Worm (Caenorhabditis elegans) whole organism, L1 larva: ENCODE results near the gene ptr-24.

Source experiments
- Y116A8C.19 ChIP-seq: sonication (generic microtip); optimal IDR thresholded peaks from 2 replicates; lab custom pipeline; 2016; ENCODE audit warnings: missing compliant biosample characterization, missing genetic modification characterization, borderline replicate concordance
- aha-1 ChIP-seq: fragments of 150-350 bp; optimal IDR thresholded peaks from 2 replicates; lab custom pipeline; 2014; ENCODE audit warnings: missing biosample characterization, missing genetic modification characterization
- aly-2 ChIP-seq: fragments of 150-350 bp; optimal IDR thresholded peaks from 2 replicates; lab custom pipeline; 2014; ENCODE audit warnings: missing biosample characterization, missing genetic modification characterization
- blmp-1 ChIP-seq: fragments of 150-350 bp; optimal IDR thresholded peaks from 2 replicates; lab custom pipeline; 2014; ENCODE audit warnings: missing biosample characterization, missing genetic modification characterization
- ceh-63 ChIP-seq: fragments of 200-800 bp; sonication (Bioruptor generic); optimal IDR thresholded peaks from 2 replicates; lab custom pipeline; 2018; ENCODE audit warnings: mild to moderate bottlenecking, missing genetic modification characterization, missing compliant biosample characterization
- ceh-88 ChIP-seq: fragments of 200-800 bp; sonication (Bioruptor generic); IDR thresholded peaks from 2 replicates; pipeline ENCODE4 v1.3.6; 2022; ENCODE audit warnings: missing genetic modification characterization, missing compliant biosample characterization
- ceh-90 ChIP-seq: sonication (generic microtip); optimal IDR thresholded peaks from 2 replicates; lab custom pipeline; 2016; ENCODE audit warnings: missing genetic modification characterization, missing compliant biosample characterization
- ces-1 ChIP-seq: fragments of 150-350 bp; optimal IDR thresholded peaks from 2 replicates; lab custom pipeline; 2014; ENCODE audit warnings: missing biosample characterization, missing genetic modification reagents, missing genetic modification characterization
- dsc-1 ChIP-seq: sonication (generic microtip); optimal IDR thresholded peaks from 2 replicates; lab custom pipeline; 2016; ENCODE audit warnings: mild to moderate bottlenecking, missing genetic modification characterization, missing compliant biosample characterization
- egl-13 ChIP-seq: sonication (generic microtip); optimal IDR thresholded peaks from 2 replicates; lab custom pipeline; 2016; ENCODE audit warnings: missing genotype, missing genetic modification reagents, missing genetic modification characterization, missing compliant biosample characterization
- ets-5 ChIP-seq: fragments of 200-800 bp; sonication (Bioruptor generic); IDR thresholded peaks from 2 replicates; pipeline ENCODE4 v1.3.6; 2022; ENCODE audit warnings: missing genetic modification characterization, missing compliant biosample characterization
- fkh-10 ChIP-seq: sonication (generic microtip); optimal IDR thresholded peaks from 2 replicates; lab custom pipeline; 2017; ENCODE audit warnings: missing biosample characterization, missing genetic modification reagents, missing genetic modification characterization
- fos-1 ChIP-seq: fragments of 150-350 bp; optimal IDR thresholded peaks from 2 replicates; lab custom pipeline; 2014; ENCODE audit warnings: missing biosample characterization, missing genetic modification characterization
- hlh-17 ChIP-seq: fragments of 200-800 bp; sonication (Bioruptor generic); optimal IDR thresholded peaks from 2 replicates; lab custom pipeline; 2018; ENCODE audit warnings: missing genetic modification characterization, mild to moderate bottlenecking, missing compliant biosample characterization, moderate library complexity, borderline replicate concordance
- hlh-4 ChIP-seq: sonication (generic microtip); optimal IDR thresholded peaks from 2 replicates; lab custom pipeline; 2016; ENCODE audit warnings: mild to moderate bottlenecking, missing genetic modification characterization, missing compliant biosample characterization
- hpl-2 ChIP-seq: fragments of 150-350 bp; optimal IDR thresholded peaks from 2 replicates; lab custom pipeline; 2014; ENCODE audit warnings: missing biosample characterization, missing genetic modification reagents, missing genetic modification characterization
- irx-1 ChIP-seq: sonication (generic microtip); optimal IDR thresholded peaks from 2 replicates; lab custom pipeline; 2016; ENCODE audit warnings: missing genetic modification characterization, missing compliant biosample characterization
- isw-1 ChIP-seq: fragments of 200-800 bp; sonication (Bioruptor generic); IDR thresholded peaks from 2 replicates; pipeline ENCODE4 v1.3.6; 2022; ENCODE audit warnings: missing genetic modification characterization, missing compliant biosample characterization
- lin-13 ChIP-seq: fragments of 150-350 bp; optimal IDR thresholded peaks from 2 replicates; lab custom pipeline; 2014; ENCODE audit warnings: missing biosample characterization, missing genetic modification reagents, missing genetic modification characterization
- lin-14 ChIP-seq: fragments of 200-800 bp; sonication (Bioruptor generic); optimal IDR thresholded peaks from 2 replicates; lab custom pipeline; 2018; ENCODE audit warnings: mild to moderate bottlenecking, missing genetic modification characterization, moderate library complexity, missing compliant biosample characterization
- lin-15B ChIP-seq: fragments of 150-350 bp; sonication (generic microtip); optimal IDR thresholded peaks from 3 replicates; lab custom pipeline; 2014; ENCODE audit warnings: missing biosample characterization, missing genetic modification characterization
- lin-35 ChIP-seq, 2 experiments: fragments of 150-350 bp; optimal IDR thresholded peaks; 2 replicates each; lab custom pipeline; 2014; ENCODE audit warnings: missing biosample characterization in 2 of 2, missing genetic modification characterization in 2 of 2, missing genetic modification reagents in 2 of 2
- lin-39 ChIP-seq: fragments of 150-350 bp; optimal IDR thresholded peaks from 2 replicates; lab custom pipeline; 2014; ENCODE audit warnings: missing biosample characterization, missing genetic modification reagents, missing genetic modification characterization
- lir-3 ChIP-seq: sonication (generic microtip); optimal IDR thresholded peaks from 2 replicates; lab custom pipeline; 2016; ENCODE audit warnings: mild to moderate bottlenecking, missing genetic modification characterization, moderate library complexity, missing compliant biosample characterization; ENCODE audit not compliant: poor library complexity
- lsy-2 ChIP-seq, 2 experiments: fragments of 150-350 bp; optimal IDR thresholded peaks; 2 replicates each; lab custom pipeline; 2014; ENCODE audit warnings: missing biosample characterization in 2 of 2, missing genetic modification characterization in 2 of 2
- mab-9 ChIP-seq: fragments of 200-800 bp; sonication (Bioruptor generic); IDR thresholded peaks from 2 replicates; pipeline ENCODE4 v1.3.6; 2022; ENCODE audit warnings: missing genetic modification reagents, missing genetic modification characterization, missing compliant biosample characterization
- mdl-1 ChIP-seq, 2 experiments: fragments of 150-350 bp; optimal IDR thresholded peaks; 2 replicates each; lab custom pipeline; 2014 to 2017; ENCODE audit warnings: missing biosample characterization in 2 of 2, missing genetic modification characterization in 2 of 2, inconsistent platforms in 1 of 2
- mef-2 ChIP-seq: fragments of 150-350 bp; optimal IDR thresholded peaks from 2 replicates; lab custom pipeline; 2014; ENCODE audit warnings: missing biosample characterization, missing genetic modification characterization
- mep-1 ChIP-seq: fragments of 150-350 bp; optimal IDR thresholded peaks from 2 replicates; lab custom pipeline; 2014; ENCODE audit warnings: missing biosample characterization, missing genetic modification characterization
- nhr-19 ChIP-seq: fragments of 200-800 bp; sonication (Bioruptor generic); conservative IDR thresholded peaks from 2 replicates; pipeline ENCODE4 v1.3.6; 2022; ENCODE audit warnings: missing genetic modification characterization, missing compliant biosample characterization
- nhr-20 ChIP-seq: sonication (generic microtip); optimal IDR thresholded peaks from 2 replicates; lab custom pipeline; 2016; ENCODE audit warnings: mild to moderate bottlenecking, missing genetic modification characterization, missing compliant biosample characterization
- nhr-237 ChIP-seq: fragments of 150-350 bp; optimal IDR thresholded peaks from 2 replicates; lab custom pipeline; 2014; ENCODE audit warnings: missing biosample characterization, missing genetic modification characterization
- nhr-71 ChIP-seq: sonication (generic microtip); optimal IDR thresholded peaks from 2 replicates; lab custom pipeline; 2016; ENCODE audit warnings: mild to moderate bottlenecking, missing genetic modification characterization, moderate library complexity, missing compliant biosample characterization
- nhr-77 ChIP-seq: fragments of 150-350 bp; optimal IDR thresholded peaks from 2 replicates; lab custom pipeline; 2014; ENCODE audit warnings: missing biosample characterization, missing genetic modification characterization
- nhr-84 ChIP-seq: sonication (generic microtip); optimal IDR thresholded peaks from 2 replicates; lab custom pipeline; 2017; ENCODE audit warnings: missing biosample characterization, missing genetic modification characterization
- nhr-85 ChIP-seq: sonication (generic microtip); peaks from one replicate; lab custom pipeline; 2016; ENCODE audit warnings: missing genetic modification characterization, inconsistent platforms, missing compliant biosample characterization
- pqm-1 ChIP-seq: sonication (generic microtip); optimal IDR thresholded peaks from 3 replicates; lab custom pipeline; 2017; ENCODE audit warnings: missing biosample characterization, missing genetic modification characterization
- rnt-1 ChIP-seq: sonication (generic microtip); optimal IDR thresholded peaks from 2 replicates; lab custom pipeline; 2016; ENCODE audit warnings: mild to moderate bottlenecking, missing genetic modification characterization, moderate library complexity, missing compliant biosample characterization
- snu-23 ChIP-seq: sonication (generic microtip); optimal IDR thresholded peaks from 2 replicates; lab custom pipeline; 2016; ENCODE audit warnings: missing genetic modification characterization, missing compliant biosample characterization
- sptf-1 ChIP-seq: fragments of 150-350 bp; optimal IDR thresholded peaks from 2 replicates; lab custom pipeline; 2014; ENCODE audit warnings: missing biosample characterization, missing genetic modification characterization
- tbx-2 ChIP-seq: sonication (generic microtip); optimal IDR thresholded peaks from 2 replicates; lab custom pipeline; 2016; ENCODE audit warnings: missing genetic modification characterization, missing compliant biosample characterization
- unc-30 ChIP-seq: sonication (generic microtip); optimal IDR thresholded peaks from 2 replicates; lab custom pipeline; 2017; ENCODE audit warnings: missing biosample characterization, missing genetic modification characterization
- unc-86 ChIP-seq: sonication (generic microtip); optimal IDR thresholded peaks from 2 replicates; lab custom pipeline; 2016; ENCODE audit warnings: missing genetic modification characterization, missing compliant biosample characterization
- unc-98 ChIP-seq: fragments of 200-800 bp; sonication (Bioruptor generic); IDR thresholded peaks from 2 replicates; pipeline ENCODE4 v1.3.6; 2022; ENCODE audit warnings: missing genetic modification characterization, missing compliant biosample characterization
- xbp-1 ChIP-seq: sonication (generic microtip); optimal IDR thresholded peaks from 2 replicates; lab custom pipeline; 2016; ENCODE audit warnings: missing genetic modification characterization, missing compliant biosample characterization
- zag-1 ChIP-seq: fragments of 150-350 bp; optimal IDR thresholded peaks from 2 replicates; lab custom pipeline; 2014; ENCODE audit warnings: missing biosample characterization, missing genetic modification characterization
- zip-4 ChIP-seq: fragments of 200-800 bp; sonication (Bioruptor generic); optimal IDR thresholded peaks from 2 replicates; lab custom pipeline; 2018; ENCODE audit warnings: mild to moderate bottlenecking, missing genetic modification characterization, moderate library complexity, missing compliant biosample characterization
- ztf-4 ChIP-seq: fragments of 150-350 bp; optimal IDR thresholded peaks from 2 replicates; lab custom pipeline; 2014; ENCODE audit warnings: missing biosample characterization, missing genetic modification characterization

Gene ptr-24

DNA sequence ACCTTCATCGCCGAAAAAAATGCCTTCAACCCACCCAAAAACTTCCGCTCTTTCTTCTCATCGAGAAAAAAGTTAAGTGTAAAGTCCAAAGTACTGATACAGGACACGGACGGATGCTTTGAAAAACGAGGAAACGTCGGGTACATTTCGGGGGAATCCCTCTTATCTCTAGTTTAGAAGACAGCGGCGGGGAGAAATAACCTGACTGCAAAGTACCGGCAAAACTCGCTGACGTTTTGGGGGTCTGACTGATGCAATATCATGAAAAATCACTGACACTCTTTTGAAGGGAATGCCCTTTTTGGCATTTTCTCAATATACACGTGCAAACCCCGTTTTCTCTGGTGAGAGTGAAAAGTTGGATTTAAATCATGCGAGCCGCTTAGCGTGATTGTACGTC is 18.6 kb downstream of the ptr-24 start (continued):
- peak; percentile 4 for TF ChIP-seq xbp-1
- no peak for TF ChIP-seq ceh-63 (GFP tag; lab: Kevin White, UChicago)
- TF ChIP-seq mef-2 (tag; lab: Kevin White, UChicago) = peak; percentile 45
- TF ChIP-seq mdl-1 (tag; optimal IDR thresholded peaks at IDR 0.05; lab: Kevin White, UChicago) = peak in 1 of 2 experiments; percentile 80
- TF ChIP-seq hlh-4 (tag; lab: Kevin White, UChicago) = no peak
- TF ChIP-seq dsc-1 (tag; lab: Kevin White, UChicago) = no peak
- TF ChIP-seq ets-5 (GFP tag; lab: Robert Waterston, UW) = no peak
- no peak for TF ChIP-seq ztf-4
- no peak for TF ChIP-seq zag-1 (tag; lab: Kevin White, UChicago)
- TF ChIP-seq lir-3 = no peak
- no peak for TF ChIP-seq aly-2 (tag; lab: Kevin White, UChicago)
- TF ChIP-seq pqm-1 (tag; lab: Kevin White, UChicago) = no peak
- TF ChIP-seq ces-1 (GFP tag; lab: Kevin White, UChicago) = no peak
- TF ChIP-seq hpl-2 (GFP tag; lab: Kevin White, UChicago) = no peak
- peak in 1 of 2 experiments; percentile 79 for TF ChIP-seq lin-35 (GFP tag; optimal IDR thresholded peaks at IDR 0.05; lab: Kevin White, UChicago)
- peak; percentile 94 for TF ChIP-seq lin-14 (GFP tag; lab: Kevin White, UChicago)
- TF ChIP-seq rnt-1 (tag; lab: Kevin White, UChicago) = peak; percentile 69
- TF ChIP-seq unc-30 (tag; lab: Kevin White, UChicago) = no peak
- no peak for TF ChIP-seq ceh-90 (tag; lab: Kevin White, UChicago)
- no peak for TF ChIP-seq mab-9 (GFP tag; lab: Robert Waterston, UW)
- TF ChIP-seq isw-1 (GFP tag; lab: Robert Waterston, UW) = no peak
- TF ChIP-seq lsy-2 (tag; optimal IDR thresholded peaks at IDR 0.05; lab: Kevin White, UChicago) = peak; percentile 18 to 50
- TF ChIP-seq lin-13 (GFP tag; lab: Kevin White, UChicago) = peak; percentile 38
- no peak for TF ChIP-seq lin-15B
- TF ChIP-seq tbx-2 (tag; lab: Kevin White, UChicago) = peak; percentile 88
- no peak for TF ChIP-seq fkh-10 (GFP tag; lab: Kevin White, UChicago)
- TF ChIP-seq nhr-84 (tag; lab: Kevin White, UChicago) = no peak
- TF ChIP-seq aha-1 = no peak
- no peak for TF ChIP-seq unc-98 (GFP tag; lab: Robert Waterston, UW)
- TF ChIP-seq nhr-77 (tag; lab: Kevin White, UChicago) = peak; percentile 38
- TF ChIP-seq fos-1 (tag; lab: Kevin White, UChicago) = no peak
- peak; percentile 99 for TF ChIP-seq nhr-85 (tag; lab: Kevin White, UChicago)
- TF ChIP-seq irx-1 (tag; lab: Kevin White, UChicago) = peak; percentile 10
- peak; percentile 95 for TF ChIP-seq nhr-20 (tag; lab: Kevin White, UChicago)
- no peak for TF ChIP-seq sptf-1 (tag; lab: Kevin White, UChicago)
- peak; percentile 62 for TF ChIP-seq mep-1
- TF ChIP-seq Y116A8C.19 (tag; lab: Kevin White, UChicago) = no peak
- TF ChIP-seq zip-4 (GFP tag; lab: Kevin White, UChicago) = no peak
- TF ChIP-seq, all 84 proteins: peak for 34

ce11 chrX:13357673-13358072 is 19.8 kb downstream of the ptr-24 start:
- TF ChIP-seq nhr-19 (GFP tag; lab: Robert Waterston, UW) (peak; percentile 33), hlh-17 (GFP tag; lab: Kevin White, UChicago) (no peak), ceh-88 (no peak), nhr-237 (tag; lab: Kevin White, UChicago) (no peak), ceh-63 (GFP tag; lab: Kevin White, UChicago) (no peak), blmp-1 (tag; lab: Kevin White, UChicago) (peak; percentile 84), egl-13 (tag; lab: Kevin White, UChicago) (no peak), lin-39 (tag; lab: Kevin White, UChicago) (no peak), nhr-85 (tag; lab: Kevin White, UChicago) (peak; percentile 56), nhr-84 (tag; lab: Kevin White, UChicago) (no peak), nhr-20 (tag; lab: Kevin White, UChicago) (peak; percentile 42), unc-86 (tag; lab: Kevin White, UChicago) (no peak), snu-23 (GFP tag; lab: Kevin White, UChicago) (peak; percentile 33), zip-4 (GFP tag; lab: Kevin White, UChicago) (no peak), nhr-71 (tag; lab: Kevin White, UChicago) (peak; percentile 20)
